Fruit fly (Drosophila melanogaster): ENCODE measurements around the gene Ac3.

DNA sequence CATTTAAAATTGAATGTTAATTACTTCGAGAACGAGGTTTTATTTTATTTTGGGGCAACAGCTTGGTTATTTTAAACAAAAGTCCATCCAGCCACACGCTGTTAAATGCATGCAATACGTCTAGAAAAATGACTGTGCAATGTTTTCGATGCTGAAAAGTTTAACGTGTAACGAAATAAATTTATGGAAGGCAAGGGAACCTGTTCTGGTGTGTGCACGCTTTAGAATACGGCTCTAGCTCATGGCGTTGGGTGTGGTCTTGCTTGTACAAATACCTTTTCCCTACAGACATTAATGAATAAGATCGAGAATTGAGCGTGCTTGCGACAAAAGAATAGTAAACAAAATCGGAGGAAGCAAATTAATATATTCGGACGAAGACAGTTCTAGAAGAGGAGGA, 16.4 kb downstream of the Ac3 start:
- TF ChIP-seq CG16779 (tag; optimal IDR thresholded peaks at IDR 0.05): no peak
- no peak for TF ChIP-seq Gug (GFP tag; IDR thresholded peaks at IDR 0.05)
- TF ChIP-seq CG6276 (GFP tag; optimal IDR thresholded peaks at IDR 0.05): no peak
- TF ChIP-seq CG11902 (GFP tag; optimal IDR thresholded peaks at IDR 0.05): no peak
- no peak for TF ChIP-seq CG32006 (GFP tag; optimal IDR thresholded peaks at IDR 0.05)
- no peak for TF ChIP-seq CG11294 (GFP tag; IDR thresholded peaks at IDR 0.05)
- TF ChIP-seq Sox102F (GFP tag; optimal IDR thresholded peaks at IDR 0.05): no peak
